Worm (Caenorhabditis elegans) whole organism, L4/young adult: ENCODE measurements around the gene nex-4.

Experiments
- W03F9.2 ChIP-seq: fragments of 150-350 bp; optimal IDR thresholded peaks from 2 replicates; lab custom pipeline; 2014; ENCODE audit warnings: missing biosample characterization, missing genetic modification characterization
- him-1 ChIP-seq: sonication (generic microtip); optimal IDR thresholded peaks from 2 replicates; lab custom pipeline; 2016; ENCODE audit warnings: missing genotype, missing genetic modification reagents, missing genetic modification characterization, missing compliant biosample characterization

DNA sequence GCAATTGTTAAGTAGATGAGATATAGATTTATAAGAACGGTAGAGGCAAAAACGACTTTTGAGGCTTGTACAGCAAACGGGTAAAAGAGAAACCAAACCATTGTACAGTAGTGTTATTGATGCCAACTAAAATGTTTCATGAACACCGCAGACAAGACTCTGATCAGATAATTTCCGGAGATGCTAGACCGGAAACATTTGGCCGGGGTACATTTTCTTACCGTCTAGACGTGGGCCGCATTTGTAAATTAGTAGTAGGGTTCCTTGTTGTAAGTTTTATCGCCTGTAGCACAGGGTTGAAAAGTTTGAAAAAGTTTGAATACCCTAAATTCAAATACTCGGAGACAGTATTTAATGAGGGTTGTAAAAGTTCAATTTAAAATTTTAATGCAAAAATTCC lies 30.1 kb downstream of the nex-4 start, which contains the start of gene str-32:
- no peak for TF ChIP-seq W03F9.2 (tag; lab: Kevin White, UChicago)
- TF ChIP-seq him-1 (tag; lab: Kevin White, UChicago), result no peak
